Fruit fly (Drosophila melanogaster): Measurements from ENCODE around the gene CG9588.
A peak's percentile ranks its signal among the peaks of the same experiment; 100 is the strongest.

CG9588 gene

DNA sequence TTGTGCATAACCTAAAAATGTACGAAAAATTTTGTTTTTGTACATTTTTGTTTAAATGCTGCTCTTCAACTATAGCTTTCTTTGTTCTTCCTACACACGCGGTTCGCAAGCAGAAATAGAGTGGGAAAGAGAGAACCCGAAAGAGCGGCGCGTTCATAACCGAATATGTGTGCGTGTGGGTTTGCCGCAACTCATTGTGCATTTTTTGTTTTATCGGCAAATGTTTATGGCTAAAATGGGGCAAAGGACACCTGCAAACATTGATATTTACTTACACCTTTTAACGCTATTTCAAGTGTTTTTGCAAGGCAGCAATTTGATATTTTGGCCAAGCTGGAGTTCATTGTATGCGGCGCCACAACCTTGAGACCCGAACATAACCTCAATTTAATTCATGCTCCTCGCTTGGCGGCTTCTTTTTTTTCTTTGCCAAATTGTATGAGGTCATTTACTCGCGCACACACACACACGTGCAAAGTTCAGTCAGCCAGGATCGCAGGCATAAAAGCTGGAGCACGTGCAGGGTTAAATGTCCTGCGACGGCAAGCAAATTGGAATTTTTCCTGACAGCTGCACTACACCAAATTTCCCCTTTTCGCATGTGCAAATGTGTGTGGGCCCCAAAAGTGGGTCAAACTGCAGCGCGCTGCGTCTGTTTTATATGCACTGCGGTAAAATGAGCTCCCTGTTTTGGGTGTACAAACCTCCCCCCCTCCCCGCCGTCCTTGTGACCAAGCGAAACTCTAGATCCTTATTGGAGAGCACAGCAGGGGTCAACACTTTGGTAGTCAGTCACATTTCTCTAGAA is 28.5 kb downstream of the CG9588 start (continued):
- TF ChIP-seq psq (GFP tag; optimal IDR thresholded peaks at IDR 0.05) (peak; percentile 77), slbo (GFP tag; IDR thresholded peaks at IDR 0.05) (no peak), CG17361 (GFP tag; IDR thresholded peaks at IDR 0.05) (no peak), ranshi (GFP tag; IDR thresholded peaks at IDR 0.05) (no peak), Elba2 (GFP tag; optimal IDR thresholded peaks at IDR 0.05) (peak; percentile 45), dm (GFP tag; optimal IDR thresholded peaks at IDR 0.05) (peak; percentile 68), CG16863 (GFP tag; optimal IDR thresholded peaks at IDR 0.05) (no peak), CG11695 (GFP tag; IDR thresholded peaks at IDR 0.05) (0 out of 3 replicates have a peak, but pooled peaks have one; percentile 7), pros (GFP tag; optimal IDR thresholded peaks at IDR 0.05) (no peak), gcm (GFP tag; optimal IDR thresholded peaks at IDR 0.05) (no peak), Pdp1 (GFP tag; optimal IDR thresholded peaks at IDR 0.05) (peak in 1 of 2 experiments; percentile 67), CG13287 (GFP tag; IDR thresholded peaks at IDR 0.05; ENCODE audit: partially characterized antibody) (no peak; the same call in 1 of the 2 replicates), unc-4 (GFP tag; IDR thresholded peaks at IDR 0.05; ENCODE audit: partially characterized antibody) (no peak), CG11696 (GFP tag; IDR thresholded peaks at IDR 0.05) (no peak), CG30403 (GFP tag; optimal IDR thresholded peaks at IDR 0.05) (no peak), CG2712 (tag; optimal IDR thresholded peaks at IDR 0.05) (no peak), jumu (GFP tag; optimal IDR thresholded peaks at IDR 0.05) (no peak), emc (GFP tag; optimal IDR thresholded peaks at IDR 0.05) (no peak), CG15479 (GFP tag; optimal IDR thresholded peaks at IDR 0.05) (peak; percentile 24), insv (GFP tag; optimal IDR thresholded peaks at IDR 0.05) (peak in 1 of 2 experiments; percentile 60), toy (GFP tag; IDR thresholded peaks at IDR 0.05) (no peak), Sry-β (GFP tag; optimal IDR thresholded peaks at IDR 0.05) (no peak), Trl (optimal IDR thresholded peaks at IDR 0.05) (peak; percentile 46 to 71), Trl (GFP tag; optimal IDR thresholded peaks at IDR 0.05) (no peak), ewg (GFP tag; optimal IDR thresholded peaks at IDR 0.05) (no peak), bigmax (GFP tag; optimal IDR thresholded peaks at IDR 0.05) (peak; percentile 95), cg (GFP tag; optimal IDR thresholded peaks at IDR 0.05) (peak; percentile 65), phol (tag; optimal IDR thresholded peaks at IDR 0.05) (no peak), CG3065 (GFP tag; optimal IDR thresholded peaks at IDR 0.05) (no peak), nmo (GFP tag; optimal IDR thresholded peaks at IDR 0.05) (no peak), slou (GFP tag; optimal IDR thresholded peaks at IDR 0.05) (no peak), MBD-R2 (GFP tag; IDR thresholded peaks at IDR 0.05) (peak; percentile 29; the same call in 1 of the 2 replicates), CG7987 (GFP tag; optimal IDR thresholded peaks at IDR 0.05) (no peak), sqz (GFP tag; optimal IDR thresholded peaks at IDR 0.05) (peak; percentile 8), chinmo (GFP tag; IDR thresholded peaks at IDR 0.05; ENCODE audit: partially characterized antibody) (peak; percentile 73; the same call in 1 of the 4 replicates), E2f2 (GFP tag; IDR thresholded peaks at IDR 0.05) (0 out of 2 replicates have a peak, but pooled peaks have one; percentile 7), CG10321 (GFP tag; IDR thresholded peaks at IDR 0.05) (no peak), YL-1 (GFP tag; optimal IDR thresholded peaks at IDR 0.05) (peak; percentile 32), tna (GFP tag; IDR thresholded peaks at IDR 0.05; ENCODE audit: partially characterized antibody) (no peak), CG5180 (GFP tag; optimal IDR thresholded peaks at IDR 0.05) (no peak), ac (GFP tag; optimal IDR thresholded peaks at IDR 0.05) (no peak), Asciz (GFP tag; optimal IDR thresholded peaks at IDR 0.05) (no peak), zf30C (GFP tag; optimal IDR thresholded peaks at IDR 0.05) (no peak), CG4617 (GFP tag; optimal IDR thresholded peaks at IDR 0.05; ENCODE audit: borderline replicate concordance) (no peak), CG9437 (GFP tag; optimal IDR thresholded peaks at IDR 0.05) (no peak)
